Fruit fly (Drosophila melanogaster) whole organism, embryonic: Measurements from ENCODE around the gene Sf3b2.

Experiments
- Abd-B ChIP-seq: fragments of 200-800 bp; sonication (Bioruptor generic); optimal IDR thresholded peaks from 2 replicates; lab custom pipeline; 2018; ENCODE audit warnings: missing biosample characterization, mild to moderate bottlenecking, missing genetic modification characterization, moderate library complexity
- Adf1 ChIP-seq: fragments of 200-800 bp; sonication (Bioruptor generic); IDR thresholded peaks from 2 replicates; pipeline ENCODE4 v1.3.6; 2022; ENCODE audit warnings: missing biosample characterization, missing genetic modification characterization
- C15 ChIP-seq: fragments of 200-800 bp; sonication (Bioruptor generic); IDR thresholded peaks from 3 replicates; pipeline ENCODE4 v1.3.6; 2022; ENCODE audit warnings: missing biosample characterization, missing genetic modification characterization
- CG10147 ChIP-seq: fragments of 200-800 bp; sonication (Bioruptor generic); optimal IDR thresholded peaks from 2 replicates; lab custom pipeline; 2019; ENCODE audit warnings: missing biosample characterization, mild to moderate bottlenecking, missing genetic modification characterization, moderate library complexity
- CG10979 ChIP-seq: fragments of 200-800 bp; sonication (Bioruptor generic); optimal IDR thresholded peaks from 2 replicates; lab custom pipeline; 2018; ENCODE audit warnings: missing biosample characterization, mild to moderate bottlenecking, missing genetic modification characterization, moderate library complexity
- CG11504 ChIP-seq: fragments of 200-800 bp; sonication (Bioruptor generic); optimal IDR thresholded peaks from 3 replicates; lab custom pipeline; 2019; ENCODE audit warnings: missing biosample characterization, mild to moderate bottlenecking, missing genetic modification characterization, moderate library complexity
- CG12391 ChIP-seq: fragments of 200-800 bp; sonication (Bioruptor generic); optimal IDR thresholded peaks from 3 replicates; lab custom pipeline; 2018; ENCODE audit warnings: missing biosample characterization, mild to moderate bottlenecking, missing genetic modification characterization, moderate library complexity
- CG12744 ChIP-seq: fragments of 200-800 bp; sonication (Bioruptor generic); optimal IDR thresholded peaks from 2 replicates; lab custom pipeline; 2016; ENCODE audit warnings: missing biosample characterization, missing genetic modification characterization
- CG14050 ChIP-seq: fragments of 200-800 bp; sonication (Bioruptor generic); IDR thresholded peaks from 3 replicates; pipeline ENCODE4 v1.3.6; 2022; ENCODE audit warnings: missing biosample characterization, missing genetic modification characterization
- CG14667 ChIP-seq: fragments of 200-800 bp; sonication (Bioruptor generic); IDR thresholded peaks from 2 replicates; pipeline ENCODE4 v1.3.6; 2022; ENCODE audit warnings: missing biosample characterization, missing genetic modification characterization
- CG2129 ChIP-seq: fragments of 200-800 bp; sonication (Bioruptor generic); IDR thresholded peaks from 2 replicates; pipeline ENCODE4 v1.3.6; 2022; ENCODE audit warnings: missing biosample characterization, missing genetic modification characterization; ENCODE audit not compliant: partially characterized antibody
- CG2199 ChIP-seq: fragments of 200-800 bp; sonication (Bioruptor generic); IDR thresholded peaks from 3 replicates; pipeline ENCODE4 v1.3.6; 2022; ENCODE audit warnings: missing biosample characterization, missing genetic modification characterization
- CG6683 ChIP-seq: fragments of 200-800 bp; sonication (Bioruptor generic); optimal IDR thresholded peaks from 2 replicates; lab custom pipeline; 2017; ENCODE audit warnings: missing biosample characterization, mild to moderate bottlenecking, missing genetic modification characterization, missing genetic modification reagents
- CG6689 ChIP-seq: fragments of 200-800 bp; sonication (Bioruptor generic); IDR thresholded peaks from 2 replicates; pipeline ENCODE4 v1.3.6; 2022; ENCODE audit warnings: missing biosample characterization, missing genetic modification characterization
- CG7556 ChIP-seq: fragments of 200-800 bp; sonication (Bioruptor generic); optimal IDR thresholded peaks from 2 replicates; lab custom pipeline; 2017; ENCODE audit warnings: missing biosample characterization, mild to moderate bottlenecking, missing genetic modification characterization
- CG7987 ChIP-seq: fragments of 200-800 bp; sonication (Bioruptor generic); optimal IDR thresholded peaks from 2 replicates; lab custom pipeline; 2018; ENCODE audit warnings: missing biosample characterization, mild to moderate bottlenecking, missing genetic modification characterization, moderate library complexity
- CG8944 ChIP-seq: fragments of 200-800 bp; sonication (Bioruptor generic); optimal IDR thresholded peaks from 3 replicates; lab custom pipeline; 2016; ENCODE audit warnings: missing biosample characterization, missing genetic modification characterization
- Dek ChIP-seq: fragments of 200-800 bp; sonication (Bioruptor generic); optimal IDR thresholded peaks from 3 replicates; lab custom pipeline; 2019; ENCODE audit warnings: missing biosample characterization, mild to moderate bottlenecking, missing genetic modification characterization, moderate library complexity
- Dip2 ChIP-seq: fragments of 200-800 bp; sonication (Bioruptor generic); IDR thresholded peaks from 2 replicates; pipeline ENCODE4 v1.3.6; 2022; ENCODE audit warnings: missing biosample characterization, missing genetic modification characterization
- Dref ChIP-seq: fragments of 200-800 bp; sonication (Bioruptor generic); IDR thresholded peaks from 2 replicates; pipeline ENCODE4 v1.3.6; 2022; ENCODE audit warnings: missing biosample characterization, missing genetic modification characterization
- ERR ChIP-seq: fragments of 200-800 bp; sonication (Bioruptor generic); optimal IDR thresholded peaks from 2 replicates; lab custom pipeline; 2016; ENCODE audit warnings: missing biosample characterization, missing genetic modification characterization
- Fer2 ChIP-seq: fragments of 200-800 bp; sonication (Bioruptor generic); optimal IDR thresholded peaks from 2 replicates; lab custom pipeline; 2018; ENCODE audit warnings: missing biosample characterization, mild to moderate bottlenecking, missing genetic modification characterization, moderate library complexity
- HmgD ChIP-seq: fragments of 200-800 bp; sonication (Bioruptor generic); optimal IDR thresholded peaks from 3 replicates; lab custom pipeline; 2016; ENCODE audit warnings: missing biosample characterization, missing genetic modification characterization
- Jarid2 ChIP-seq: fragments of 200-800 bp; sonication (Bioruptor generic); optimal IDR thresholded peaks from 3 replicates; lab custom pipeline; 2017; ENCODE audit warnings: mild to moderate bottlenecking, missing biosample characterization, missing genetic modification reagents, missing genetic modification characterization
- Lpt ChIP-seq: fragments of >200 bp; optimal IDR thresholded peaks from 2 replicates; lab custom pipeline; 2018; ENCODE audit warnings: missing biosample characterization, missing genetic modification characterization
- Mes4 ChIP-seq: fragments of 200-800 bp; sonication (Bioruptor generic); optimal IDR thresholded peaks from 2 replicates; lab custom pipeline; 2016; ENCODE audit warnings: missing biosample characterization, missing genetic modification characterization
- NFAT ChIP-seq: fragments of 200-800 bp; sonication (Bioruptor generic); IDR thresholded peaks from 2 replicates; pipeline ENCODE4 v1.3.6; 2022; ENCODE audit warnings: missing biosample characterization, missing genetic modification characterization
- Oli ChIP-seq: fragments of 200-800 bp; sonication (Bioruptor generic); optimal IDR thresholded peaks from 2 replicates; lab custom pipeline; 2018; ENCODE audit warnings: missing biosample characterization, mild to moderate bottlenecking, missing genetic modification characterization, moderate library complexity
- Rx ChIP-seq: fragments of 200-800 bp; sonication (Bioruptor generic); IDR thresholded peaks from 2 replicates; pipeline ENCODE4 v1.3.6; 2022; ENCODE audit warnings: missing biosample characterization, missing genetic modification characterization
- Sry-δ ChIP-seq: fragments of 200-800 bp; sonication (Bioruptor generic); optimal IDR thresholded peaks from 2 replicates; lab custom pipeline; 2016; ENCODE audit warnings: missing biosample characterization, missing genetic modification characterization
- Vsx1 ChIP-seq: fragments of 200-800 bp; sonication (Bioruptor generic); optimal IDR thresholded peaks from 2 replicates; lab custom pipeline; 2017; ENCODE audit warnings: missing biosample characterization, mild to moderate bottlenecking, missing genetic modification characterization, missing genetic modification reagents
- abd-A ChIP-seq: fragments of 200-800 bp; sonication (Bioruptor generic); optimal IDR thresholded peaks from 3 replicates; lab custom pipeline; 2019; ENCODE audit warnings: missing biosample characterization, mild to moderate bottlenecking, missing genetic modification characterization, moderate library complexity
- ato ChIP-seq: fragments of 200-800 bp; sonication (Bioruptor generic); IDR thresholded peaks from 2 replicates; pipeline ENCODE4 v1.3.6; 2022; ENCODE audit warnings: missing biosample characterization, missing genetic modification characterization; ENCODE audit not compliant: partially characterized antibody
- bab2 ChIP-seq: fragments of 200-800 bp; sonication (Bioruptor generic); optimal IDR thresholded peaks from 2 replicates; lab custom pipeline; 2016; ENCODE audit warnings: missing biosample characterization, missing genetic modification characterization
- grn ChIP-seq: fragments of 200-800 bp; sonication (Bioruptor generic); optimal IDR thresholded peaks from 3 replicates; lab custom pipeline; 2017; ENCODE audit warnings: missing biosample characterization, missing genetic modification characterization
- insv ChIP-seq, 2 experiments: fragments of 200-800 bp; sonication (Bioruptor generic); optimal IDR thresholded peaks; 3 replicates each; lab custom pipeline; 2016 to 2018; ENCODE audit warnings: missing biosample characterization in 2 of 2, missing genetic modification characterization in 2 of 2
- lab ChIP-seq: fragments of 200-800 bp; sonication (Bioruptor generic); optimal IDR thresholded peaks from 3 replicates; lab custom pipeline; 2017; ENCODE audit warnings: missing biosample characterization, missing genetic modification characterization, mild to moderate bottlenecking, moderate library complexity, missing genetic modification reagents
- lmd ChIP-seq: fragments of 200-800 bp; sonication (Bioruptor generic); IDR thresholded peaks from 2 replicates; pipeline ENCODE4 v1.3.6; 2022; ENCODE audit warnings: missing biosample characterization, missing genetic modification characterization
- maf-S ChIP-seq: fragments of 200-800 bp; sonication (Bioruptor generic); optimal IDR thresholded peaks from 2 replicates; lab custom pipeline; 2016; ENCODE audit warnings: missing biosample characterization, missing genetic modification characterization
- p53 ChIP-seq: fragments of 200-800 bp; sonication (Bioruptor generic); optimal IDR thresholded peaks from 2 replicates; lab custom pipeline; 2016; ENCODE audit warnings: missing biosample characterization, missing genetic modification characterization
- phol ChIP-seq: fragments of 200-800 bp; sonication (Bioruptor generic); optimal IDR thresholded peaks from 3 replicates; lab custom pipeline; 2018; ENCODE audit warnings: missing biosample characterization, mild to moderate bottlenecking, missing genetic modification characterization, moderate library complexity
- run ChIP-seq: fragments of 200-800 bp; sonication (Bioruptor generic); optimal IDR thresholded peaks from 3 replicates; lab custom pipeline; 2018; ENCODE audit warnings: missing biosample characterization, mild to moderate bottlenecking, missing genetic modification characterization
- sc ChIP-seq, 3 experiments: fragments of >200 bp in 2 of 3; fragments of 200-800 bp in 1 of 3; sonication (Bioruptor generic) in 1 of 3; optimal IDR thresholded peaks; 2 replicates in 2 of 3; 3 replicates in 1 of 3; lab custom pipeline; 2017; ENCODE audit warnings: mild to moderate bottlenecking in 1 of 3, missing biosample characterization in 1 of 3, missing genetic modification characterization in 1 of 3, missing genetic modification reagents in 1 of 3
- schlank ChIP-seq: fragments of 200-800 bp; sonication (Bioruptor generic); optimal IDR thresholded peaks from 2 replicates; lab custom pipeline; 2018; ENCODE audit warnings: missing biosample characterization, mild to moderate bottlenecking, missing genetic modification characterization
- sens-2 ChIP-seq: fragments of 200-800 bp; sonication (Bioruptor generic); IDR thresholded peaks from 2 replicates; pipeline ENCODE4 v1.3.6; 2022; ENCODE audit warnings: missing biosample characterization, missing genetic modification characterization
- sob ChIP-seq: fragments of 200-800 bp; sonication (Bioruptor generic); IDR thresholded peaks from 2 replicates; pipeline ENCODE4 v1.3.6; 2022; ENCODE audit warnings: missing biosample characterization, missing genetic modification characterization
- ssp ChIP-seq: fragments of 200-800 bp; sonication (Bioruptor generic); IDR thresholded peaks from 2 replicates; pipeline ENCODE4 v1.3.6; 2022; ENCODE audit warnings: missing biosample characterization, missing genetic modification characterization
- stc ChIP-seq: fragments of 200-800 bp; sonication (Bioruptor generic); IDR thresholded peaks from 2 replicates; pipeline ENCODE4 v1.3.6; 2022; ENCODE audit warnings: missing biosample characterization, missing genetic modification characterization
- stwl ChIP-seq: fragments of 200-800 bp; sonication (Bioruptor generic); optimal IDR thresholded peaks from 3 replicates; lab custom pipeline; 2018; ENCODE audit warnings: missing biosample characterization, mild to moderate bottlenecking, missing genetic modification characterization, moderate library complexity
- tgo ChIP-seq: fragments of 200-800 bp; sonication (Bioruptor generic); IDR thresholded peaks from 3 replicates; pipeline ENCODE4 v1.3.6; 2022; ENCODE audit warnings: missing biosample characterization, missing genetic modification characterization
- tna ChIP-seq: fragments of 200-800 bp; sonication (Bioruptor generic); IDR thresholded peaks from 2 replicates; pipeline ENCODE4 v1.3.6; 2022; ENCODE audit warnings: missing biosample characterization, missing genetic modification characterization; ENCODE audit not compliant: partially characterized antibody

The Sf3b2 gene

DNA sequence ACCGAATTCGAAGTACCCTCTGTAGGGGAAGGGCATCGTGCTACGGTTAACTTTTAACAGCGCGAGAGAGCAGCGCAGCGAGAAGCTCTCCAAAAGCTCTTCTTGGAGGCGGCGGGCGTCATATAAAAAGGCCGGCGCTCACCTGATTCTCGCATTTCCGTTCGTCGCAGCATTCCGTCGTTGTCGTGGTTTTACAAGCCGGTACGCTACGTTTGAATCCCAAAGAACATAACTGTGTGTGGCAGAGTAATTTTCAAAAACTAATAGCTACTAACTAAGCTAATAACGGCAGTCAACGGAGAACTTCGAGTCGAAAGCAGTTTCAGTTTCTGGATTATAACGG, 27.5 kb upstream of the Sf3b2 start, which contains the start of gene FASN1 (continued):
- no peak for TF ChIP-seq bab2
- no peak for TF ChIP-seq CG2199
- TF ChIP-seq CG10147, result no peak
- no peak for TF ChIP-seq schlank (tag; lab: Kevin White, UChicago)
- TF ChIP-seq Vsx1 (GFP tag; lab: Kevin White, UChicago), result no peak
- TF ChIP-seq tgo, result peak; percentile 39; the same call in 1 of the 3 replicates
- peak; percentile 45; the same call in 1 of the 2 replicates for TF ChIP-seq tna (GFP tag; lab: Robert Waterston, UW)
- TF ChIP-seq CG6683 (GFP tag; lab: Kevin White, UChicago), result no peak
- TF ChIP-seq Lpt (GFP tag; lab: Kevin White, UChicago), result no peak
- TF ChIP-seq ato (GFP tag; lab: Robert Waterston, UW), result no peak
- no peak for TF ChIP-seq CG11504
- TF ChIP-seq CG7987 (GFP tag; lab: Kevin White, UChicago), result peak; percentile 64
- no peak for TF ChIP-seq stwl (tag; lab: Kevin White, UChicago)
- TF ChIP-seq phol (tag; lab: Kevin White, UChicago), result no peak
- TF ChIP-seq C15 (GFP tag; lab: Robert Waterston, UW), result no peak
- TF ChIP-seq sc (optimal IDR thresholded peaks at IDR 0.05; lab: Kevin White, UChicago), result no peak
- TF ChIP-seq sc (GFP tag; optimal IDR thresholded peaks at IDR 0.05; lab: Kevin White, UChicago), result no peak
- no peak for TF ChIP-seq ERR (GFP tag; lab: Kevin White, UChicago)
- TF ChIP-seq Mes4 (GFP tag; lab: Kevin White, UChicago), result no peak
- TF ChIP-seq p53 (GFP tag; lab: Kevin White, UChicago), result no peak
- no peak for TF ChIP-seq maf-S (GFP tag; lab: Kevin White, UChicago)
- no peak for TF ChIP-seq NFAT (GFP tag; lab: Robert Waterston, UW)
- peak; percentile 80 for TF ChIP-seq Jarid2 (GFP tag; lab: Kevin White, UChicago)
- no peak for TF ChIP-seq Dip2 (GFP tag; lab: Robert Waterston, UW)
- no peak for TF ChIP-seq Dref (GFP tag; lab: Robert Waterston, UW)
- TF ChIP-seq HmgD, result no peak
- TF ChIP-seq Abd-B (GFP tag; lab: Kevin White, UChicago), result no peak
- no peak for TF ChIP-seq CG14050 (GFP tag; lab: Robert Waterston, UW)
- TF ChIP-seq Sry-δ (GFP tag; lab: Kevin White, UChicago), result no peak
- no peak for TF ChIP-seq CG6689
- no peak for TF ChIP-seq Oli (tag; lab: Kevin White, UChicago)
- no peak for TF ChIP-seq CG14667 (GFP tag; lab: Robert Waterston, UW)
- TF ChIP-seq Rx (GFP tag; lab: Robert Waterston, UW), result no peak
- TF ChIP-seq CG10979, result no peak
- peak; percentile 26 for TF ChIP-seq lab (GFP tag; lab: Kevin White, UChicago)
- TF ChIP-seq Dek (tag; lab: Kevin White, UChicago), result no peak
- no peak for TF ChIP-seq Fer2 (tag; lab: Kevin White, UChicago)
- no peak for TF ChIP-seq CG2129 (GFP tag; lab: Robert Waterston, UW)
- no peak for TF ChIP-seq run (tag; lab: Kevin White, UChicago)
- TF ChIP-seq stc (GFP tag; lab: Robert Waterston, UW), result no peak
- no peak for TF ChIP-seq CG12744 (GFP tag; lab: Kevin White, UChicago)
- peak; percentile 37; the same call in 1 of the 2 replicates for TF ChIP-seq Adf1
- 0 out of 2 replicates have a peak, but pooled peaks have one; percentile 22 for TF ChIP-seq sob (GFP tag; lab: Robert Waterston, UW)
- TF ChIP-seq lmd (GFP tag; lab: Robert Waterston, UW), result no peak
- no peak for TF ChIP-seq insv (GFP tag; optimal IDR thresholded peaks at IDR 0.05; lab: Kevin White, UChicago)
- TF ChIP-seq CG12391 (tag; lab: Kevin White, UChicago), result no peak
- TF ChIP-seq ssp (GFP tag; lab: Robert Waterston, UW), result no peak
- TF ChIP-seq sens-2 (GFP tag; lab: Robert Waterston, UW), result no peak
- TF ChIP-seq CG8944, result no peak
- no peak for TF ChIP-seq CG7556
- TF ChIP-seq abd-A (tag; lab: Kevin White, UChicago), result no peak
- no peak for TF ChIP-seq grn (GFP tag; lab: Kevin White, UChicago)
